Worm (Caenorhabditis elegans) whole organism, L3 larva: ENCODE data around the gene rps-18.

Source experiments
- nhr-11 ChIP-seq: fragments of 150-350 bp; optimal IDR thresholded peaks from 2 replicates; lab custom pipeline; 2014; ENCODE audit warnings: missing biosample characterization, missing genetic modification characterization
- nhr-237 ChIP-seq: fragments of 150-350 bp; optimal IDR thresholded peaks from 2 replicates; lab custom pipeline; 2014; ENCODE audit warnings: missing biosample characterization, missing genetic modification characterization
- zag-1 ChIP-seq: fragments of 150-350 bp; optimal IDR thresholded peaks from 2 replicates; lab custom pipeline; 2014; ENCODE audit warnings: missing biosample characterization, missing genetic modification characterization

ce11 chrIV:14806903-14807302, 18.6 kb upstream of the rps-18 start, which contains the start of gene oig-5:
- no peak for TF ChIP-seq zag-1 (tag; lab: Kevin White, UChicago)
- no peak for TF ChIP-seq nhr-11 (tag; lab: Kevin White, UChicago)
- TF ChIP-seq nhr-237 (tag; lab: Kevin White, UChicago): no peak
